Worm (Caenorhabditis elegans) whole organism, late embryonic: Measurements from ENCODE around the gene T03F6.4.

ENCODE experiments used
- K02D7.2 ChIP-seq: sonication (generic microtip); optimal IDR thresholded peaks from 2 replicates; lab custom pipeline; 2017; ENCODE audit warnings: mild to moderate bottlenecking, missing genetic modification characterization, missing compliant biosample characterization
- K09A11.1 ChIP-seq: sonication (generic microtip); optimal IDR thresholded peaks from 2 replicates; lab custom pipeline; 2017; ENCODE audit warnings: antibody characterized with exemption, mild to moderate bottlenecking, missing genetic modification characterization, missing compliant biosample characterization; ENCODE audit not compliant: insufficient read depth
- Y22D7AL.16 ChIP-seq: sonication (generic microtip); optimal IDR thresholded peaks from 2 replicates; lab custom pipeline; 2016; ENCODE audit warnings: missing genetic modification characterization, missing compliant biosample characterization
- ahr-1 ChIP-seq: sonication (generic microtip); optimal IDR thresholded peaks from 2 replicates; lab custom pipeline; 2016; ENCODE audit warnings: missing genetic modification characterization, missing compliant biosample characterization
- ceh-14 ChIP-seq: sonication (generic microtip); optimal IDR thresholded peaks from 2 replicates; lab custom pipeline; 2016; ENCODE audit warnings: missing genotype, missing genetic modification characterization, missing compliant biosample characterization
- ceh-19 ChIP-seq: fragments of 200-800 bp; sonication (Bioruptor generic); optimal IDR thresholded peaks from 2 replicates; lab custom pipeline; 2018; ENCODE audit warnings: mild to moderate bottlenecking, missing genetic modification characterization, missing compliant biosample characterization
- ceh-2 ChIP-seq: sonication (generic microtip); optimal IDR thresholded peaks from 2 replicates; lab custom pipeline; 2016; ENCODE audit warnings: missing genotype, missing genetic modification characterization, missing compliant biosample characterization
- ceh-24 ChIP-seq: sonication (generic microtip); optimal IDR thresholded peaks from 2 replicates; lab custom pipeline; 2016; ENCODE audit warnings: mild to moderate bottlenecking, missing genetic modification characterization, missing compliant biosample characterization
- ceh-30 ChIP-seq: fragments of 150-350 bp; optimal IDR thresholded peaks from 2 replicates; lab custom pipeline; 2014; ENCODE audit warnings: missing biosample characterization, missing genetic modification characterization
- ceh-31 ChIP-seq: sonication (generic microtip); optimal IDR thresholded peaks from 2 replicates; lab custom pipeline; 2016; ENCODE audit warnings: missing genetic modification characterization, missing compliant biosample characterization
- ceh-34 ChIP-seq: sonication (generic microtip); optimal IDR thresholded peaks from 2 replicates; lab custom pipeline; 2016; ENCODE audit warnings: mild to moderate bottlenecking, missing genetic modification characterization, missing compliant biosample characterization
- ceh-45 ChIP-seq: fragments of 200-800 bp; sonication (Bioruptor generic); IDR thresholded peaks from 2 replicates; pipeline ENCODE4 v1.3.6; 2022; ENCODE audit warnings: missing genetic modification reagents, missing genetic modification characterization, missing compliant biosample characterization
- ceh-6 ChIP-seq: fragments of 200-800 bp; sonication (Bioruptor generic); optimal IDR thresholded peaks from 2 replicates; lab custom pipeline; 2018; ENCODE audit warnings: mild to moderate bottlenecking, missing genetic modification characterization, missing compliant biosample characterization
- che-1 ChIP-seq: sonication (generic microtip); optimal IDR thresholded peaks from 2 replicates; lab custom pipeline; 2016; ENCODE audit warnings: mild to moderate bottlenecking, missing genetic modification characterization, missing compliant biosample characterization
- dmd-4 ChIP-seq: sonication (generic microtip); optimal IDR thresholded peaks from 2 replicates; lab custom pipeline; 2016; ENCODE audit warnings: borderline replicate concordance, missing genetic modification characterization, missing compliant biosample characterization
- dve-1 ChIP-seq: sonication (generic microtip); optimal IDR thresholded peaks from 2 replicates; lab custom pipeline; 2017; ENCODE audit warnings: antibody characterized with exemption, mild to moderate bottlenecking, missing genetic modification characterization, missing compliant biosample characterization
- elt-2 ChIP-seq: sonication (generic microtip); optimal IDR thresholded peaks from 2 replicates; lab custom pipeline; 2016; ENCODE audit warnings: missing genetic modification reagents, missing genetic modification characterization, missing compliant biosample characterization
- ets-4 ChIP-seq: sonication (generic microtip); optimal IDR thresholded peaks from 2 replicates; lab custom pipeline; 2016; ENCODE audit warnings: missing genetic modification characterization, missing compliant biosample characterization
- fax-1 ChIP-seq: sonication (generic microtip); optimal IDR thresholded peaks from 2 replicates; lab custom pipeline; 2016; ENCODE audit warnings: missing genotype, missing genetic modification characterization, missing compliant biosample characterization
- fkh-10 ChIP-seq: fragments of 150-350 bp; optimal IDR thresholded peaks from 2 replicates; lab custom pipeline; 2014; ENCODE audit warnings: missing biosample characterization, missing genetic modification reagents, missing genetic modification characterization
- fkh-6 ChIP-seq: sonication (generic microtip); optimal IDR thresholded peaks from 2 replicates; lab custom pipeline; 2016; ENCODE audit warnings: missing genetic modification characterization, missing compliant biosample characterization
- hlh-13 ChIP-seq: fragments of 200-800 bp; sonication (Bioruptor generic); optimal IDR thresholded peaks from 2 replicates; lab custom pipeline; 2018; ENCODE audit warnings: mild to moderate bottlenecking, missing genetic modification characterization, missing compliant biosample characterization
- hlh-30 ChIP-seq: sonication (generic microtip); optimal IDR thresholded peaks from 2 replicates; lab custom pipeline; 2017; ENCODE audit warnings: antibody characterized with exemption, missing genetic modification characterization, missing compliant biosample characterization; ENCODE audit not compliant: insufficient read depth
- hlh-6 ChIP-seq: sonication (generic microtip); optimal IDR thresholded peaks from 2 replicates; lab custom pipeline; 2016; ENCODE audit warnings: missing genotype, missing genetic modification characterization, missing compliant biosample characterization
- hlh-8 ChIP-seq: sonication (generic microtip); optimal IDR thresholded peaks from 2 replicates; lab custom pipeline; 2016; ENCODE audit warnings: missing genotype, missing genetic modification characterization, missing compliant biosample characterization
- lim-6 ChIP-seq: sonication (generic microtip); optimal IDR thresholded peaks from 2 replicates; lab custom pipeline; 2016; ENCODE audit warnings: missing genetic modification characterization, missing compliant biosample characterization
- lin-11 ChIP-seq: fragments of 200-800 bp; sonication (Bioruptor generic); optimal IDR thresholded peaks from 2 replicates; lab custom pipeline; 2018; ENCODE audit warnings: mild to moderate bottlenecking, missing genetic modification characterization, missing compliant biosample characterization
- nfya-1 ChIP-seq: sonication (generic microtip); optimal IDR thresholded peaks from 2 replicates; lab custom pipeline; 2017; ENCODE audit warnings: missing genetic modification characterization, mild to moderate bottlenecking, missing compliant biosample characterization, antibody characterized with exemption, moderate library complexity
- nhr-11 ChIP-seq: fragments of 150-350 bp; optimal IDR thresholded peaks from 2 replicates; lab custom pipeline; 2014; ENCODE audit warnings: missing biosample characterization, missing genetic modification characterization
- nhr-232 ChIP-seq: sonication (generic microtip); optimal IDR thresholded peaks from 2 replicates; lab custom pipeline; 2016; ENCODE audit warnings: missing genetic modification characterization, missing compliant biosample characterization
- odd-2 ChIP-seq: sonication (generic microtip); optimal IDR thresholded peaks from 2 replicates; lab custom pipeline; 2017; ENCODE audit warnings: antibody characterized with exemption, mild to moderate bottlenecking, missing genetic modification characterization, missing compliant biosample characterization
- pha-4 ChIP-seq: fragments of 150-350 bp; optimal IDR thresholded peaks from 2 replicates; lab custom pipeline; 2018; ENCODE audit warnings: missing biosample characterization, missing genetic modification reagents, missing genetic modification characterization
- pqm-1 ChIP-seq: sonication (generic microtip); optimal IDR thresholded peaks from 2 replicates; lab custom pipeline; 2016; ENCODE audit warnings: missing genetic modification characterization, missing compliant biosample characterization
- pros-1 ChIP-seq: fragments of 150-350 bp; optimal IDR thresholded peaks from 2 replicates; lab custom pipeline; 2014; ENCODE audit warnings: missing biosample characterization, missing genetic modification reagents, missing genetic modification characterization
- ref-2 ChIP-seq: sonication (generic microtip); optimal IDR thresholded peaks from 2 replicates; lab custom pipeline; 2016; ENCODE audit warnings: missing genetic modification characterization, missing compliant biosample characterization
- sdc-2 ChIP-seq: sonication (generic microtip); optimal IDR thresholded peaks from 2 replicates; lab custom pipeline; 2016; ENCODE audit warnings: missing genotype, missing genetic modification characterization, missing compliant biosample characterization
- sox-4 ChIP-seq: sonication (generic microtip); optimal IDR thresholded peaks from 2 replicates; lab custom pipeline; 2017; ENCODE audit warnings: mild to moderate bottlenecking, missing genetic modification characterization, inconsistent platforms, missing compliant biosample characterization
- syd-9 ChIP-seq: sonication (generic microtip); optimal IDR thresholded peaks from 2 replicates; lab custom pipeline; 2016; ENCODE audit warnings: mild to moderate bottlenecking, missing genetic modification characterization, moderate library complexity, missing compliant biosample characterization
- tbx-2 ChIP-seq: sonication (generic microtip); optimal IDR thresholded peaks from 2 replicates; lab custom pipeline; 2016; ENCODE audit warnings: missing genetic modification characterization, missing compliant biosample characterization
- unc-42 ChIP-seq: sonication (generic microtip); optimal IDR thresholded peaks from 2 replicates; lab custom pipeline; 2016; ENCODE audit warnings: missing genotype, missing genetic modification characterization, missing compliant biosample characterization
- unc-86 ChIP-seq: sonication (generic microtip); optimal IDR thresholded peaks from 2 replicates; lab custom pipeline; 2016; ENCODE audit warnings: missing genetic modification characterization, missing compliant biosample characterization
- zip-5 ChIP-seq: sonication (generic microtip); optimal IDR thresholded peaks from 2 replicates; lab custom pipeline; 2016; ENCODE audit warnings: missing genetic modification characterization, missing compliant biosample characterization

The T03F6.4 gene

DNA sequence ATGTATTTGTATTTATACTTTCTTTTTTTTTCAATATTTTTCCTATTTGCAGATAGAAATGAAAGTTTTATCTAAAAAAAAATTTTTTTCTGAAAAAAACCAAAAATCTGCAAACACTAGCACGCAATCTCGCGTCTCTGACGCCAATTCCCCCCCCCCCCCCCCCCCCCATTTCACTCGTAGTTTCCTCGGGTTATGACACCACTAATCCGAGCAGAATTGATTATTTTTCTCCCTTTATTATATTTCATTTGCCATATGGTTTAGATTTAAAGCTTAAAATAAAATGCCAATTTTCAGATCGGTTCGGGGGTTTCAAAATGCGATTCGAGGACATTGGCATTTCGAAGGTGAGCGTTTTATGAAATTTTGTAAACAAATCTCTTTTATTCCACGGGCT is 39.2 kb upstream of the T03F6.4 start, which contains the start of gene mtm-6:
Gene mtm-6, plus strand, starts transcription at position 301 of the 400 bp plus-strand sequence.
- TF ChIP-seq K02D7.2 (tag; lab: Kevin White, UChicago) (peak; percentile 48), Y22D7AL.16 (tag; lab: Kevin White, UChicago) (no peak)

DNA sequence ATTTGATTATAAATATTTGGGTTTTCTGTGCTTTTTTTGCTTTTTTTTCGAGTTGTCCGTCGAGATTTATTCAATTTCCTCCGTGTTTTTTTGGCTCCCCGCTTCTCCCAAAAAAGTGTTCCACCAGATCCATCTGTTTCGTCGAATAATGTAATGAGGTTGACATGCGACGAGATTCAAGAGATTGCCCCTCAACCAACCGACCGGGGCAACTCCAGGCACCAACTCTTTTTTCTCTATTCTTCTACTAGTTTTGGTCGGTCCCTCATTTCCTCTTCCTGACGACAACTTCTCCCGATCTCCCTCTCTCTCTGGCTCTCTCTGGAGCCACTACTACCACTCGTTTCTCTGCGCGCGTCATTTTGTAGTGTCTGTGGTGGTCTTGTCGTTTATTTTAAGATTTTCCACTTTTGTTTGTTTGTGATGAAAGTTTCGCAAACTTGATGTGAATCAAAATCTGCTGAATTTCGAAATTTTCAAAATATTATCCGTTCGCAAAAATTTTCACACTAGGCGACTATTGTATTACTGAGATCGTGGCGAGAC is 38.1 kb upstream of the T03F6.4 start:
- TF ChIP-seq unc-42 (tag; lab: Kevin White, UChicago) (peak; percentile 34), K09A11.1 (no peak), dve-1 (tag; lab: Kevin White, UChicago) (no peak), fkh-6 (tag; lab: Kevin White, UChicago) (no peak), tbx-2 (tag; lab: Kevin White, UChicago) (no peak)

ce11 chrIII:13348891-13349290 is 37.1 kb upstream of the T03F6.4 start:
- peak; percentile 79 for TF ChIP-seq unc-42 (tag; lab: Kevin White, UChicago)
- TF ChIP-seq pros-1: no peak

DNA sequence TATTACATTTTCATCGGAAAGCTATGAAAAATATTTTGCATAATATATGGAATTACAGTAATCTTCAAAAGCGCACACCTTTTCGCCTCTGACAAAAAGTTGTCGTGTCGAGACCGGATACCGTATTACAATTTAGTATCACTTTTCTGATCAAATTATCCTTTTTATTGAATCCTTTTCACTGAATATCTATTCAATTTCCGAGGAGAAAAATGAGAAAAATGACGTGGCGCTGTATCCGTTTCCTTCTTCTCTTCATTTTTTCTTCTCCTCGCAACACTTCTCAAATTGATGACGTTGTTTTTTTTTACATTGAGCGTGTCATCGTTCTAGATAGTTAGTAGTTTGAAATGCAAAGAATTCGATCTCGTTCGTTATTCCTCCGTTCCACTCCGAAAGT is 35.0 kb upstream of the T03F6.4 start:
- TF ChIP-seq elt-2 (tag; lab: Kevin White, UChicago) (no peak), nhr-11 (tag; lab: Kevin White, UChicago) (no peak), unc-42 (tag; lab: Kevin White, UChicago) (peak; percentile 46)

- TF ChIP-seq fax-1: no peak
- TF ChIP-seq pqm-1 (tag; lab: Kevin White, UChicago): no peak
Observed at ce11 chrIII:13359256-13359655, 26.7 kb upstream of the T03F6.4 start, which contains the start of gene F53A2.9. Gene F53A2.9 (minus strand): TSS chrIII:13359356.

DNA sequence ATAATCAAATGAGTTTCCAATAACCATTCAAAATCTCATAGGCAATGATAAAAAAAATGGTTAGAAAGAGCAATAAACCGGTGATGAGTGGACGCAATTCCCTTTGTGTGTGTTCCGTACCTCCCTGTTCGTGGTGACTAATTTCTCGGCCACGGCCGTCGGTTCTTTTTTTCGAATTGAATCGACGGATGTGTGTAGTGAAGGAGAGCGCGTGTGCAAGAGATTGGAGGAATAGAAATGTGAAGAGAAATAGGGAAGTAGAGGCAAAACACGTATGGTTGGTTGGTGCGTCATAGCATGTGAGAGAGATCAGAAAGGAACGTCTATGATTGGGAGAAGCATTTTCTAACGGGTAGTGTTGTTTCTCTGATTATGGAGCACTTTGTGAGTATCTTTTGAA is 26.1 kb upstream of the T03F6.4 start:
- no peak for TF ChIP-seq ahr-1 (tag; lab: Kevin White, UChicago)
- TF ChIP-seq ceh-24 (tag; lab: Kevin White, UChicago): no peak
- TF ChIP-seq nhr-232 (tag; lab: Kevin White, UChicago): no peak
- no peak for TF ChIP-seq unc-86
- TF ChIP-seq ceh-45 (GFP tag; lab: Robert Waterston, UW): no peak
- no peak for TF ChIP-seq pqm-1 (tag; lab: Kevin White, UChicago)
- TF ChIP-seq lin-11: no peak
- TF ChIP-seq dve-1 (tag; lab: Kevin White, UChicago): no peak
- TF ChIP-seq pha-4 (tag; lab: Kevin White, UChicago): no peak
- no peak for TF ChIP-seq che-1 (tag; lab: Kevin White, UChicago)
- TF ChIP-seq fkh-10 (GFP tag; lab: Kevin White, UChicago): no peak
- TF ChIP-seq sox-4: no peak
- no peak for TF ChIP-seq ceh-34
- TF ChIP-seq hlh-13: no peak
- TF ChIP-seq hlh-8 (tag; lab: Kevin White, UChicago): no peak
- no peak for TF ChIP-seq sdc-2 (tag; lab: Kevin White, UChicago)
- TF ChIP-seq hlh-6 (tag; lab: Kevin White, UChicago): no peak
- TF ChIP-seq ceh-31 (tag; lab: Kevin White, UChicago): peak; percentile 84
- no peak for TF ChIP-seq dmd-4
- no peak for TF ChIP-seq ceh-19
- no peak for TF ChIP-seq ceh-14
- TF ChIP-seq zip-5 (tag; lab: Kevin White, UChicago): no peak
- TF ChIP-seq K09A11.1: no peak
- no peak for TF ChIP-seq nhr-11 (tag; lab: Kevin White, UChicago)
- TF ChIP-seq ets-4: peak; percentile 21
- peak; percentile 67 for TF ChIP-seq hlh-30
- no peak for TF ChIP-seq ceh-30 (tag; lab: Kevin White, UChicago)
- TF ChIP-seq odd-2 (tag; lab: Kevin White, UChicago): no peak
- TF ChIP-seq nfya-1 (tag; lab: Kevin White, UChicago): peak; percentile 71
- no peak for TF ChIP-seq syd-9 (tag; lab: Kevin White, UChicago)
- peak; percentile 35 for TF ChIP-seq ref-2 (tag; lab: Kevin White, UChicago)
- TF ChIP-seq ceh-2 (tag; lab: Kevin White, UChicago): peak; percentile 61
- no peak for TF ChIP-seq fax-1
- no peak for TF ChIP-seq lim-6
- no peak for TF ChIP-seq ceh-6 (GFP tag; lab: Kevin White, UChicago)
